Worm (Caenorhabditis elegans) whole organism, young adult: Measurements from ENCODE around the gene ule-4.
"Not testable (repeated sequence)": the region's sequence is repeated elsewhere in the genome, so short reads cannot be mapped to it uniquely, and the experiment has no call there.

Experiments
- F22D6.2 ChIP-seq: sonication (generic microtip); optimal IDR thresholded peaks from 2 replicates; lab custom pipeline; 2016; ENCODE audit warnings: mild to moderate bottlenecking, missing genetic modification characterization, missing compliant biosample characterization
- F52B5.7 ChIP-seq: sonication (generic microtip); optimal IDR thresholded peaks from 2 replicates; lab custom pipeline; 2016; ENCODE audit warnings: mild to moderate bottlenecking, missing genetic modification characterization, missing compliant biosample characterization
- F55B11.4 ChIP-seq: sonication (generic microtip); optimal IDR thresholded peaks from 2 replicates; lab custom pipeline; 2016; ENCODE audit warnings: missing compliant biosample characterization, missing genetic modification characterization, borderline replicate concordance; ENCODE audit not compliant: insufficient read depth
- K11D2.4 ChIP-seq: fragments of 200-800 bp; sonication (Bioruptor generic); IDR thresholded peaks from 2 replicates; pipeline ENCODE4 v1.3.6; 2022; ENCODE audit warnings: missing genetic modification reagents, missing genetic modification characterization, missing compliant biosample characterization
- Y67H2A.10 ChIP-seq: fragments of 200-800 bp; sonication (Bioruptor generic); conservative IDR thresholded peaks from 2 replicates; pipeline ENCODE4 v1.3.6; 2022; ENCODE audit warnings: missing genetic modification reagents, missing genetic modification characterization, missing compliant biosample characterization
- Y79H2A.3 ChIP-seq: fragments of 200-800 bp; sonication (Bioruptor generic); conservative IDR thresholded peaks from 2 replicates; pipeline ENCODE4 v1.3.6; 2022; ENCODE audit warnings: missing genetic modification reagents, missing genetic modification characterization, missing compliant biosample characterization
- Y95B8A.8 ChIP-seq: fragments of 200-800 bp; sonication (Bioruptor generic); IDR thresholded peaks from 2 replicates; pipeline ENCODE4 v1.3.6; 2022; ENCODE audit warnings: missing genetic modification reagents, missing genetic modification characterization, missing compliant biosample characterization
- ama-1 ChIP-seq, 3 experiments: fragments of 150-350 bp in 1 of 3; sonication (generic microtip) in 2 of 3; optimal IDR thresholded peaks; 2 replicates each; lab custom pipeline; 2014 to 2018; ENCODE audit warnings: missing biosample characterization in 2 of 3, missing genetic modification characterization in 2 of 3, missing genetic modification reagents in 2 of 3
- atf-7 ChIP-seq: sonication (generic microtip); optimal IDR thresholded peaks from 2 replicates; lab custom pipeline; 2017; ENCODE audit warnings: mild to moderate bottlenecking, missing genetic modification characterization, missing compliant biosample characterization
- attf-6 ChIP-seq: fragments of 200-800 bp; sonication (Bioruptor generic); IDR thresholded peaks from 2 replicates; pipeline ENCODE4 v1.3.6; 2022; ENCODE audit warnings: missing genetic modification reagents, missing genetic modification characterization, missing compliant biosample characterization
- ccch-3 ChIP-seq: fragments of 200-800 bp; sonication (Bioruptor generic); optimal IDR thresholded peaks from 2 replicates; lab custom pipeline; 2018; ENCODE audit warnings: mild to moderate bottlenecking, missing genetic modification characterization, missing compliant biosample characterization
- cebp-2 ChIP-seq: fragments of 200-800 bp; sonication (Bioruptor generic); IDR thresholded peaks from 2 replicates; pipeline ENCODE4 v1.3.6; 2022; ENCODE audit warnings: missing genetic modification characterization, missing compliant biosample characterization
- chd-7 ChIP-seq: sonication (generic microtip); optimal IDR thresholded peaks from 2 replicates; lab custom pipeline; 2016; ENCODE audit warnings: mild to moderate bottlenecking, missing genetic modification characterization, moderate library complexity, missing compliant biosample characterization
- gei-17 ChIP-seq: fragments of 200-800 bp; sonication (Bioruptor generic); optimal IDR thresholded peaks from 2 replicates; lab custom pipeline; 2018; ENCODE audit warnings: mild to moderate bottlenecking, missing genetic modification characterization, missing compliant biosample characterization
- hmg-1.2 ChIP-seq: fragments of 200-800 bp; sonication (Bioruptor generic); IDR thresholded peaks from 2 replicates; pipeline ENCODE4 v1.3.6; 2022; ENCODE audit warnings: missing genetic modification reagents, missing genetic modification characterization, missing compliant biosample characterization
- hmg-20 ChIP-seq: fragments of 200-800 bp; sonication (Bioruptor generic); IDR thresholded peaks from 2 replicates; pipeline ENCODE4 v1.3.6; 2022; ENCODE audit warnings: missing genetic modification reagents, missing genetic modification characterization, missing compliant biosample characterization
- lsy-27 ChIP-seq: sonication (generic microtip); optimal IDR thresholded peaks from 2 replicates; lab custom pipeline; 2017; ENCODE audit warnings: missing genetic modification characterization, mild to moderate bottlenecking, missing compliant biosample characterization, antibody characterized with exemption, missing genotype, borderline replicate concordance; ENCODE audit not compliant: insufficient read depth
- madf-6 ChIP-seq: fragments of 200-800 bp; sonication (Bioruptor generic); IDR thresholded peaks from 2 replicates; pipeline ENCODE4 v1.3.6; 2022; ENCODE audit warnings: missing genetic modification reagents, missing genetic modification characterization, missing compliant biosample characterization
- mcd-1 ChIP-seq: fragments of 200-800 bp; sonication (Bioruptor generic); IDR thresholded peaks from 2 replicates; pipeline ENCODE4 v1.3.6; 2022; ENCODE audit warnings: missing genetic modification reagents, missing genetic modification characterization, missing compliant biosample characterization
- nhr-179 ChIP-seq: sonication (generic microtip); optimal IDR thresholded peaks from 2 replicates; lab custom pipeline; 2016; ENCODE audit warnings: mild to moderate bottlenecking, missing genetic modification characterization, missing compliant biosample characterization
- nhr-90 ChIP-seq: sonication (generic microtip); optimal IDR thresholded peaks from 2 replicates; lab custom pipeline; 2016; ENCODE audit warnings: missing genotype, mild to moderate bottlenecking, missing genetic modification characterization, missing compliant biosample characterization
- pbrm-1 ChIP-seq: fragments of 200-800 bp; sonication (Bioruptor generic); IDR thresholded peaks from 2 replicates; pipeline ENCODE4 v1.3.6; 2022; ENCODE audit warnings: missing genetic modification reagents, missing genetic modification characterization, missing compliant biosample characterization
- pha-4 ChIP-seq: fragments of 150-350 bp; sonication (generic microtip); optimal IDR thresholded peaks from 2 replicates; lab custom pipeline; 2014; ENCODE audit warnings: missing biosample characterization, missing genetic modification reagents, missing genetic modification characterization
- snpc-1.3 ChIP-seq: sonication (generic microtip); optimal IDR thresholded peaks from 2 replicates; lab custom pipeline; 2017; ENCODE audit warnings: missing genetic modification characterization, mild to moderate bottlenecking, missing compliant biosample characterization, antibody characterized with exemption, moderate library complexity, missing genotype, missing genetic modification reagents; ENCODE audit not compliant: insufficient read depth
- snpc-4 ChIP-seq, 5 experiments: fragments of 150-350 bp in 1 of 5; sonication (generic microtip) in 4 of 5; optimal IDR thresholded peaks; 2 replicates each; lab custom pipeline; 2014 to 2018; ENCODE audit warnings: missing genetic modification characterization in 5 of 5, missing biosample characterization in 3 of 5, antibody characterized with exemption in 2 of 5, mild to moderate bottlenecking in 2 of 5, missing compliant biosample characterization in 2 of 5, missing genotype in 2 of 5, moderate library complexity in 2 of 5, missing genetic modification reagents in 1 of 5
- somi-1 ChIP-seq: fragments of 200-800 bp; sonication (Bioruptor generic); optimal IDR thresholded peaks from 2 replicates; lab custom pipeline; 2018; ENCODE audit warnings: mild to moderate bottlenecking, missing genetic modification characterization, missing compliant biosample characterization
- tbx-9 ChIP-seq: sonication (generic microtip); optimal IDR thresholded peaks from 2 replicates; lab custom pipeline; 2016; ENCODE audit warnings: borderline replicate concordance, missing genetic modification characterization, inconsistent platforms, missing compliant biosample characterization
- unc-130 ChIP-seq: sonication (generic microtip); optimal IDR thresholded peaks from 2 replicates; lab custom pipeline; 2016; ENCODE audit warnings: missing genetic modification reagents, missing genetic modification characterization, missing compliant biosample characterization
- ztf-28 ChIP-seq: fragments of 200-800 bp; sonication (Bioruptor generic); IDR thresholded peaks from 2 replicates; pipeline ENCODE4 v1.3.6; 2022; ENCODE audit warnings: missing genetic modification reagents, missing genetic modification characterization, missing compliant biosample characterization

ule-4 gene

DNA sequence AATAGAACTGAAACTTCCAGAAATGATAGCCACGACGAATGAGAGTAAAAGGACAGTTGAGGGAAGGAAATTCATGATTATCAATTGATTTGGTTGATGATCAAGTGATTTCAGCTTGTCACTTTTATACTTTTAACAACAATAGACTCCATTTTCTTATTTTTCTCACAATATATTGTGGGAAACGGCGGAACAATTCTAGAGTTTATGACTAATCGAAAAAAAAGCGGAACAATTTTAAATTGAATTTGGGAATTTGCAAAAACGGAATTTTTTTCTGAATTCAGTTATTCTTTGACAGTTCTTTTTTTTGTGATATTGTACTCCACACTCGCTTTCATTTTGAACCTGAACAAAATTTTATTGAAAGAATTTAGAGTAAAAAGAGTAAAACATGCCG is 16.6 kb upstream of the ule-4 start, which contains the start of gene Y45F10C.4:
Gene Y45F10C.4, minus strand, starts transcription at position 101 of the 400 bp plus-strand sequence.
- TF ChIP-seq Y95B8A.8 (GFP tag; lab: Robert Waterston, UW) (no peak), hmg-20 (GFP tag; lab: Robert Waterston, UW) (no peak), F55B11.4 (tag; lab: Kevin White, UChicago) (no peak), somi-1 (no peak), tbx-9 (tag; lab: Kevin White, UChicago) (no peak), snpc-4 (GFP tag; optimal IDR thresholded peaks at IDR 0.05; lab: Kevin White, UChicago) (no peak), snpc-4 (tag; optimal IDR thresholded peaks at IDR 0.05; lab: Kevin White, UChicago) (no peak), nhr-90 (tag; lab: Kevin White, UChicago) (no peak), chd-7 (no peak), unc-130 (GFP tag; lab: Kevin White, UChicago) (no peak), nhr-179 (tag; lab: Kevin White, UChicago) (no peak), ztf-28 (GFP tag; lab: Robert Waterston, UW) (no peak), pha-4 (tag; lab: Kevin White, UChicago) (no peak), snpc-1.3 (tag; lab: Kevin White, UChicago) (no peak), gei-17 (GFP tag; lab: Kevin White, UChicago) (no peak), F52B5.7 (tag; lab: Kevin White, UChicago) (no peak)

DNA sequence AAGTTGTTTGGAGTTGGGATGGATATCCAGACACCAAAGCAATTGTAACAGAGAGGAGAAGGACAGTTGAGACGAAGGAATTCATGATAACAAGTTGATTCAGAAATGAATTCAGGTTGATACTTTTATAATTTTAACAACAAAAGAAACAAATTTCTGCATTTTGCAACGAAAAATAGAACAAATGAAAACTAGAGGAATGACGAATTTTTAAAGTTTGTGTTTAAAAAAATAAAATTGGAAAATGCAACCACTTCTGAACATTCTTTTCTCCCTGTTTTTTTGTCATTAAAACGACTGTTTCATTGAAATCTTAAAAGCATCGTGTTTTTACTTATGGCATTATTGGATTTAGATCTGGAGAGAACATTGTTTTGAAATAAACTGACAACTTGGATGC is 15.1 kb upstream of the ule-4 start, which contains the start of gene Y45F10C.2:
Gene Y45F10C.2, minus strand, starts transcription at position 101 of the 400 bp plus-strand sequence.
- TF ChIP-seq ccch-3; Y67H2A.10 (GFP tag; lab: Robert Waterston, UW); Y79H2A.3 (GFP tag; lab: Robert Waterston, UW): not testable (repeated sequence)

DNA sequence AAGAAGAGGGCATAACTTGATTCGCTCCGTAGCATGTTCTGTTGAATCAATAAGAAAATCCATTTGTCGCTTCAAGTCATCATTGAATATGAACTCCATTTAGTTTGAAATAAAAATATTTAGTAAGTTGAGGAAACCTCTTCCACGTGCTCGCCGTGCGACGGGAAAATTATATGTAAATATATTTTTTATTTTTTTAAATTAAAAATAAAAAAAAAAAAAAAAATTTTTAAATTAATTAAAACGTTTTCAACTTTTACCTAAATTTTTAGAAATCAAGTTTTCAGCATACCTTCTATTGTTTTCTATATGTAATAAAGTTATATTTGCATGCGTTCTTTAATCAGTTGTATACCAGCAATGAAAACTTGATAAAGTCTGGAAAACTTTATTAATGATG is 12.0 kb upstream of the ule-4 start, which contains the start of gene Y45F10C.1:
Gene Y45F10C.1, minus strand, starts transcription at position 101 of the 400 bp plus-strand sequence.
- not testable (repeated sequence) for TF ChIP-seq K11D2.4 (GFP tag; lab: Robert Waterston, UW); ama-1 (optimal IDR thresholded peaks at IDR 0.05; lab: Kevin White, UChicago); ama-1 (GFP tag; optimal IDR thresholded peaks at IDR 0.05; lab: Kevin White, UChicago); lsy-27 (tag; lab: Kevin White, UChicago)
- TF ChIP-seq, all 124 proteins: peak for 0; not testable (repeated sequence) for 124

DNA sequence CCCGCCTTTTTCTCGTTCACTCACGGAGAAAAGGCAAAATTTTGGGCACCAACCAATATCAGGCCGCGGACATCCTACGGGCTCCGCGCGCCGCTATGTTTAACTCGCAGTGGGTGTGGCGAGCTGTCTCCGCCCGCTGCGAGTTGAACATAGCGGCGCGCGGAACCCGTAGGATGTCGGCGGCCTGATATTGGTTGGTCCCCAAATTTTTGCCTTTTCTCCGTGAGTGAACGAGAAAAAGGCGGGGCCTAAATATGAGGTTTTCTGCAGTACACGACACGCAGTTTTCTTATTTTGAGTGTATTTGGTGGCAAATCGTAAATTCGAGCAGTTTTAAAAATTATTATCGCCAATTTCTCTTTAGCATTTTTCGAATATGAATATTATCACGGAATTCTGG is 10.7 kb upstream of the ule-4 start:
- 0 out of 2 replicates have a peak, but pooled peaks have one; percentile 69 for TF ChIP-seq cebp-2 (GFP tag; lab: Robert Waterston, UW)
- TF ChIP-seq pbrm-1 (GFP tag; lab: Robert Waterston, UW): peak; percentile 78
- peak; percentile 94 for TF ChIP-seq attf-6 (GFP tag; lab: Robert Waterston, UW)
- not testable (repeated sequence) for TF ChIP-seq snpc-4 (GFP tag; optimal IDR thresholded peaks at IDR 0.05; lab: Kevin White, UChicago)
- peak in 2 of 4 experiments; percentile 17 to 87 for TF ChIP-seq snpc-4 (tag; optimal IDR thresholded peaks at IDR 0.05; lab: Kevin White, UChicago)
- TF ChIP-seq madf-6: peak; percentile 41; the same call in 1 of the 2 replicates
- TF ChIP-seq hmg-1.2: peak; percentile 67
- peak; percentile 61 for TF ChIP-seq mcd-1 (GFP tag; lab: Robert Waterston, UW)

DNA sequence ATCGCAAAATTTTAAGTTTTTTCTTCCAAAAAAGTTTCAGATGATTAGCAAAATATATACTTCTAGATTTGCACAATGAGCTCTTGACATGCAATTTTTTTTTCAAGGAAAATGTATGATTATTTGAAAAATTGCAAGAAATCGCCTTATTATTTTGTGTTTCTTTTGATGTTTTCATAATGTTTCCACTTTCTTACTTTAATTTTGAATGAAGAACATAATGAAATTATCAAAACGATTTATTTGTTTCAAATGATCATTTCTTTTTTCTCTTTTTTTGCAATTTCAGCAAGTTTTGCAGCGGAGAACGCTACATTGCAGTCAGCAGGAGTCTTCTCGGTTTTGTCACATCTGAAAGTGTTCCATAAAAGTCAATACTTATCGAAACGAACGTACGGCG is 4.6 kb upstream of the ule-4 start, which contains the start of gene Y45F10C.6:
Gene Y45F10C.6, plus strand, starts transcription at position 301 of the 400 bp plus-strand sequence.
- TF ChIP-seq atf-7, nhr-179, F22D6.2 (tag; lab: Kevin White, UChicago): not testable (repeated sequence)
